Fruit fly (Drosophila melanogaster) whole organism, embryonic: ENCODE data around the gene CG46412.

ENCODE experiments used
- Atf3 ChIP-seq: fragments of 200-800 bp; sonication (Bioruptor generic); optimal IDR thresholded peaks from 3 replicates; lab custom pipeline; 2016; ENCODE audit warnings: missing biosample characterization, missing genetic modification characterization
- Blimp-1 ChIP-seq: fragments of 200-800 bp; sonication (Bioruptor generic); optimal IDR thresholded peaks from 3 replicates; lab custom pipeline; 2018; ENCODE audit warnings: missing biosample characterization, missing genetic modification characterization, mild to moderate bottlenecking, moderate library complexity, missing genetic modification reagents
- C15 ChIP-seq: fragments of 200-800 bp; sonication (Bioruptor generic); IDR thresholded peaks from 3 replicates; pipeline ENCODE4 v1.3.6; 2022; ENCODE audit warnings: missing biosample characterization, missing genetic modification characterization
- CG11560 ChIP-seq: fragments of 200-800 bp; sonication (Bioruptor generic); IDR thresholded peaks from 3 replicates; pipeline ENCODE4 v1.3.6; 2022; ENCODE audit warnings: missing biosample characterization, missing genetic modification characterization
- CG12236 ChIP-seq: fragments of 200-800 bp; sonication (Bioruptor generic); optimal IDR thresholded peaks from 2 replicates; lab custom pipeline; 2016; ENCODE audit warnings: missing biosample characterization, missing genetic modification characterization
- CG12744 ChIP-seq: fragments of 200-800 bp; sonication (Bioruptor generic); optimal IDR thresholded peaks from 2 replicates; lab custom pipeline; 2016; ENCODE audit warnings: missing biosample characterization, missing genetic modification characterization
- CG12942 ChIP-seq: fragments of 200-800 bp; sonication (Bioruptor generic); optimal IDR thresholded peaks from 3 replicates; lab custom pipeline; 2016; ENCODE audit warnings: missing biosample characterization, missing genetic modification characterization
- CG13424 ChIP-seq: fragments of 200-800 bp; sonication (Bioruptor generic); optimal IDR thresholded peaks from 2 replicates; lab custom pipeline; 2019; ENCODE audit warnings: missing biosample characterization, mild to moderate bottlenecking, missing genetic modification characterization, moderate library complexity
- CG18262 ChIP-seq: fragments of 200-800 bp; optimal IDR thresholded peaks from 3 replicates; lab custom pipeline; 2019; ENCODE audit warnings: missing biosample characterization, mild to moderate bottlenecking, missing genetic modification characterization, moderate library complexity
- CG18764 ChIP-seq: fragments of 200-800 bp; sonication (Bioruptor generic); optimal IDR thresholded peaks from 3 replicates; lab custom pipeline; 2016; ENCODE audit warnings: missing biosample characterization, missing genetic modification characterization
- CG31441 ChIP-seq: fragments of 200-800 bp; sonication (Bioruptor generic); IDR thresholded peaks from 2 replicates; pipeline ENCODE4 v1.3.6; 2022; ENCODE audit warnings: missing biosample characterization, missing genetic modification characterization
- CG3726 ChIP-seq: fragments of 200-800 bp; sonication (Bioruptor generic); IDR thresholded peaks from 3 replicates; pipeline ENCODE4, ENCODE4 v1.3.6; 2022; ENCODE audit warnings: missing biosample characterization, missing genetic modification characterization
- CG42726 ChIP-seq: fragments of 200-800 bp; sonication (Bioruptor generic); IDR thresholded peaks from 2 replicates; pipeline ENCODE4 v1.3.6; 2022; ENCODE audit warnings: missing biosample characterization, missing genetic modification characterization; ENCODE audit not compliant: partially characterized antibody
- CG4424 ChIP-seq: fragments of 200-800 bp; sonication (Bioruptor generic); optimal IDR thresholded peaks from 3 replicates; lab custom pipeline; 2016; ENCODE audit warnings: missing biosample characterization, missing genetic modification characterization
- CG7745 ChIP-seq: fragments of 200-800 bp; sonication (Bioruptor generic); optimal IDR thresholded peaks from 2 replicates; lab custom pipeline; 2018; ENCODE audit warnings: missing biosample characterization, mild to moderate bottlenecking, missing genetic modification characterization, moderate library complexity
- CG7839 ChIP-seq: fragments of 200-800 bp; sonication (Bioruptor generic); optimal IDR thresholded peaks from 3 replicates; lab custom pipeline; 2018; ENCODE audit warnings: missing biosample characterization, mild to moderate bottlenecking, missing genetic modification characterization, moderate library complexity
- Camta ChIP-seq: fragments of 200-800 bp; sonication (Bioruptor generic); optimal IDR thresholded peaks from 2 replicates; lab custom pipeline; 2016; ENCODE audit warnings: missing biosample characterization, missing genetic modification characterization
- CoRest ChIP-seq: fragments of 200-800 bp; sonication (Bioruptor generic); optimal IDR thresholded peaks from 3 replicates; lab custom pipeline; 2018; ENCODE audit warnings: missing biosample characterization, mild to moderate bottlenecking, missing genetic modification characterization, moderate library complexity
- D19B ChIP-seq: fragments of 200-800 bp; sonication (Bioruptor generic); optimal IDR thresholded peaks from 2 replicates; lab custom pipeline; 2017; ENCODE audit warnings: missing biosample characterization, mild to moderate bottlenecking, missing genetic modification characterization
- Doc2 ChIP-seq: fragments of 200-800 bp; sonication (Bioruptor generic); IDR thresholded peaks from 2 replicates; pipeline ENCODE4 v1.3.6; 2022; ENCODE audit warnings: missing biosample characterization, missing genetic modification characterization
- Dp ChIP-seq: fragments of 200-800 bp; sonication (Bioruptor generic); optimal IDR thresholded peaks from 2 replicates; lab custom pipeline; 2018; ENCODE audit warnings: missing biosample characterization, mild to moderate bottlenecking, missing genetic modification characterization, moderate library complexity
- Fer3 ChIP-seq: fragments of 200-800 bp; sonication (Bioruptor generic); optimal IDR thresholded peaks from 2 replicates; lab custom pipeline; 2018; ENCODE audit warnings: missing biosample characterization, mild to moderate bottlenecking, missing genetic modification characterization, moderate library complexity
- GATAe ChIP-seq: fragments of 200-800 bp; sonication (Bioruptor generic); conservative IDR thresholded peaks from 2 replicates; pipeline ENCODE4 v1.3.6; 2022; ENCODE audit warnings: missing biosample characterization, missing genetic modification characterization
- HmgZ ChIP-seq: fragments of 200-800 bp; sonication (Bioruptor generic); optimal IDR thresholded peaks from 2 replicates; lab custom pipeline; 2018; ENCODE audit warnings: missing biosample characterization, mild to moderate bottlenecking, missing genetic modification characterization
- Hmr ChIP-seq: fragments of 200-800 bp; sonication (Bioruptor generic); optimal IDR thresholded peaks from 3 replicates; lab custom pipeline; 2017; ENCODE audit warnings: mild to moderate bottlenecking, missing biosample characterization, missing genetic modification reagents, missing genetic modification characterization
- Hr3 ChIP-seq: fragments of 200-800 bp; sonication (Bioruptor generic); optimal IDR thresholded peaks from 3 replicates; lab custom pipeline; 2016; ENCODE audit warnings: missing biosample characterization, missing genetic modification characterization
- NFAT ChIP-seq: fragments of 200-800 bp; sonication (Bioruptor generic); IDR thresholded peaks from 2 replicates; pipeline ENCODE4 v1.3.6; 2022; ENCODE audit warnings: missing biosample characterization, missing genetic modification characterization
- NK7.1 ChIP-seq: fragments of 200-800 bp; sonication (Bioruptor generic); optimal IDR thresholded peaks from 3 replicates; lab custom pipeline; 2016; ENCODE audit warnings: missing biosample characterization, missing genetic modification characterization
- Six4 ChIP-seq: fragments of 200-800 bp; sonication (Bioruptor generic); optimal IDR thresholded peaks from 2 replicates; lab custom pipeline; 2016; ENCODE audit warnings: missing biosample characterization, missing genetic modification characterization
- Ssrp ChIP-seq: fragments of 200-800 bp; sonication (Bioruptor generic); optimal IDR thresholded peaks from 2 replicates; lab custom pipeline; 2018; ENCODE audit warnings: missing biosample characterization, mild to moderate bottlenecking, missing genetic modification characterization, moderate library complexity
- aop ChIP-seq: fragments of 200-800 bp; sonication (Bioruptor generic); IDR thresholded peaks from 2 replicates; pipeline ENCODE4 v1.3.6; 2022; ENCODE audit warnings: missing biosample characterization, missing genetic modification characterization
- ara ChIP-seq: fragments of 200-800 bp; sonication (Bioruptor generic); IDR thresholded peaks from 2 replicates; pipeline ENCODE4 v1.3.6; 2022; ENCODE audit warnings: missing biosample characterization, missing genetic modification characterization
- ato ChIP-seq: fragments of 200-800 bp; sonication (Bioruptor generic); IDR thresholded peaks from 2 replicates; pipeline ENCODE4 v1.3.6; 2022; ENCODE audit warnings: missing biosample characterization, missing genetic modification characterization; ENCODE audit not compliant: partially characterized antibody
- br ChIP-seq: fragments of >200 bp; optimal IDR thresholded peaks from 2 replicates; lab custom pipeline; 2017
- chn ChIP-seq: fragments of 200-800 bp; sonication (Bioruptor generic); optimal IDR thresholded peaks from 2 replicates; lab custom pipeline; 2016; ENCODE audit warnings: missing biosample characterization, missing genetic modification characterization
- danr ChIP-seq: fragments of 200-800 bp; sonication (Bioruptor generic); IDR thresholded peaks from 2 replicates; pipeline ENCODE4 v1.3.6; 2022; ENCODE audit warnings: missing biosample characterization, missing genetic modification characterization
- ems ChIP-seq: fragments of 200-800 bp; sonication (Bioruptor generic); optimal IDR thresholded peaks from 3 replicates; lab custom pipeline; 2016; ENCODE audit warnings: missing biosample characterization, missing genetic modification characterization
- kah ChIP-seq: fragments of 200-800 bp; sonication (Bioruptor generic); optimal IDR thresholded peaks from 2 replicates; lab custom pipeline; 2018; ENCODE audit warnings: missing biosample characterization, mild to moderate bottlenecking, missing genetic modification characterization
- kay ChIP-seq: fragments of 200-800 bp; sonication (Bioruptor generic); optimal IDR thresholded peaks from 2 replicates; lab custom pipeline; 2016; ENCODE audit warnings: missing biosample characterization, missing genetic modification characterization
- lov ChIP-seq, 2 experiments: fragments of 200-800 bp in 1 of 2; fragments of >200 bp in 1 of 2; sonication (Bioruptor generic) in 1 of 2; IDR thresholded peaks in 1 of 2; optimal IDR thresholded peaks in 1 of 2; 2 replicates in 1 of 2; 3 replicates in 1 of 2; pipeline versions ENCODE4 v1.3.6 to Lab custom; 2017 to 2022; ENCODE audit warnings: missing biosample characterization in 1 of 2, missing genetic modification characterization in 1 of 2
- mam ChIP-seq: fragments of 200-800 bp; sonication (Bioruptor generic); optimal IDR thresholded peaks from 3 replicates; lab custom pipeline; 2016; ENCODE audit warnings: missing biosample characterization, missing genetic modification characterization
- mirr ChIP-seq: fragments of 200-800 bp; sonication (Bioruptor generic); optimal IDR thresholded peaks from 3 replicates; lab custom pipeline; 2018; ENCODE audit warnings: missing biosample characterization, mild to moderate bottlenecking, missing genetic modification characterization
- ranshi ChIP-seq: fragments of 200-800 bp; sonication (Bioruptor generic); IDR thresholded peaks from 2 replicates; pipeline ENCODE4 v1.3.6; 2022; ENCODE audit warnings: missing biosample characterization, missing genetic modification characterization
- ro ChIP-seq: fragments of 200-800 bp; sonication (Bioruptor generic); IDR thresholded peaks from 2 replicates; pipeline ENCODE4 v1.3.6; 2022; ENCODE audit warnings: missing biosample characterization, missing genetic modification characterization
- sima ChIP-seq: fragments of 200-800 bp; sonication (Bioruptor generic); optimal IDR thresholded peaks from 2 replicates; lab custom pipeline; 2016; ENCODE audit warnings: missing biosample characterization, missing genetic modification characterization
- sisA ChIP-seq: fragments of 200-800 bp; sonication (Bioruptor generic); IDR thresholded peaks from 2 replicates; pipeline ENCODE4 v1.3.6; 2022; ENCODE audit warnings: missing biosample characterization, missing genetic modification characterization
- sr ChIP-seq: fragments of 200-800 bp; sonication (Bioruptor generic); IDR thresholded peaks from 3 replicates; pipeline ENCODE4 v1.3.6; 2022; ENCODE audit warnings: missing biosample characterization, missing genetic modification characterization
- tna ChIP-seq: fragments of 200-800 bp; sonication (Bioruptor generic); IDR thresholded peaks from 2 replicates; pipeline ENCODE4 v1.3.6; 2022; ENCODE audit warnings: missing biosample characterization, missing genetic modification characterization; ENCODE audit not compliant: partially characterized antibody
- unc-4 ChIP-seq: fragments of 200-800 bp; sonication (Bioruptor generic); IDR thresholded peaks from 2 replicates; pipeline ENCODE4 v1.3.6; 2022; ENCODE audit warnings: missing biosample characterization, missing genetic modification characterization; ENCODE audit not compliant: partially characterized antibody
- wek ChIP-seq: fragments of 200-800 bp; sonication (Bioruptor generic); optimal IDR thresholded peaks from 3 replicates; lab custom pipeline; 2018; ENCODE audit warnings: missing biosample characterization, mild to moderate bottlenecking, missing genetic modification characterization, moderate library complexity
- zen2 ChIP-seq: fragments of 200-800 bp; sonication (Bioruptor generic); IDR thresholded peaks from 3 replicates; pipeline ENCODE4 v1.3.6; 2022; ENCODE audit warnings: missing biosample characterization, missing genetic modification characterization; ENCODE audit not compliant: partially characterized antibody

CG46412 gene

DNA sequence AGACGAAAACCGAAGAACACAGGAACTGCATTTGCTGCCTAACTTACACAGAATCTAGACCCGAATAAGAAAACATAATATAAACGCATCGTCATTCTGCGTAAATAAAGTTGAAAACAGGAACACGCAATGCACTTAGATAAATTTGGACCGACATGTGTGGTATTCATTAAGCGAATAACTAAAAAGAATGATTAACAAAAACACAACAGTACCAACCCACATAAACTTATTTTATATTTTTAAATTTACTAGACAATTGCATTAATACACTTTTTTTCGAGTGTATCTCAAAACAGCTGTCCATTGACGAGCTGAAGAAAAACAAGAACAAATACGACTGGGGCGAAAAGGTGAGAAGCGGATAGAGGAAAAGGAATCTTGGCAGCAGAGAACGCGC lies 9.5 kb downstream of the CG46412 start (continued):
- TF ChIP-seq aop (GFP tag; lab: Robert Waterston, UW) (peak; percentile 63; the same call in 1 of the 2 replicates), kah (peak; percentile 67), CG4424 (peak; percentile 80), lov (optimal IDR thresholded peaks at IDR 0.05; lab: Kevin White, UChicago) (no peak), lov (GFP tag; IDR thresholded peaks at IDR 0.05; lab: Robert Waterston, UW) (peak; percentile 92), CG13424 (peak; percentile 83), HmgZ (tag; lab: Kevin White, UChicago) (peak; percentile 25), Ssrp (tag; lab: Kevin White, UChicago) (peak; percentile 88), CG3726 (GFP tag; lab: Robert Waterston, UW) (0 out of 3 replicates have a peak, but pooled peaks have one; percentile 49), Hmr (GFP tag; lab: Kevin White, UChicago) (peak; percentile 41), ara (GFP tag; lab: Robert Waterston, UW) (peak; percentile 96), mirr (no peak), kay (GFP tag; lab: Kevin White, UChicago) (peak; percentile 48), GATAe (GFP tag; lab: Robert Waterston, UW) (no peak), Camta (GFP tag; lab: Kevin White, UChicago) (peak; percentile 82), zen2 (GFP tag; lab: Robert Waterston, UW) (no peak), tna (no peak), sima (no peak), CG7839 (tag; lab: Kevin White, UChicago) (peak; percentile 85), wek (GFP tag; lab: Kevin White, UChicago) (peak; percentile 38), CG11560 (tag; lab: Robert Waterston, UW) (no peak), NK7.1 (GFP tag; lab: Kevin White, UChicago) (no peak), br (lab: Kevin White, UChicago) (no peak), CG7745 (peak; percentile 65), ato (no peak), C15 (GFP tag; lab: Robert Waterston, UW) (0 out of 3 replicates have a peak, but pooled peaks have one; percentile 7), chn (GFP tag; lab: Kevin White, UChicago) (peak; percentile 88), ranshi (GFP tag; lab: Robert Waterston, UW) (peak; percentile 79), Atf3 (GFP tag; lab: Kevin White, UChicago) (peak; percentile 76), CoRest (tag; lab: Kevin White, UChicago) (peak; percentile 85), D19B (GFP tag; lab: Kevin White, UChicago) (no peak), Six4 (GFP tag; lab: Kevin White, UChicago) (peak; percentile 83), CG18262 (tag; lab: Kevin White, UChicago) (peak; percentile 96), Fer3 (tag; lab: Kevin White, UChicago) (peak; percentile 64), CG12236 (peak; percentile 65), CG42726 (GFP tag; lab: Robert Waterston, UW) (no peak), ems (GFP tag; lab: Kevin White, UChicago) (peak; percentile 82), NFAT (GFP tag; lab: Robert Waterston, UW) (no peak), CG31441 (GFP tag; lab: Robert Waterston, UW) (peak; percentile 97), Doc2 (GFP tag; lab: Robert Waterston, UW) (no peak), danr (GFP tag; lab: Robert Waterston, UW) (peak; percentile 69; the same call in 1 of the 2 replicates), CG18764 (GFP tag; lab: Kevin White, UChicago) (peak; percentile 80), sisA (GFP tag; lab: Robert Waterston, UW) (peak; percentile 79), CG12942 (peak; percentile 66), Blimp-1 (GFP tag; lab: Kevin White, UChicago) (peak; percentile 91), sr (no peak), Hr3 (GFP tag; lab: Kevin White, UChicago) (peak; percentile 77), CG12744 (GFP tag; lab: Kevin White, UChicago) (peak; percentile 55), ro (GFP tag; lab: Robert Waterston, UW) (peak; percentile 67; the same call in 1 of the 2 replicates), unc-4 (GFP tag; lab: Robert Waterston, UW) (no peak), Dp (GFP tag; lab: Kevin White, UChicago) (no peak), mam (GFP tag; lab: Kevin White, UChicago) (peak; percentile 20)
